Worm (Caenorhabditis elegans) whole organism, midembryonic: Measurements from ENCODE around the gene hlb-1.
A peak's percentile ranks its signal among the peaks of the same experiment; 100 is the strongest.

Source experiments
- T22C8.4 ChIP-seq: fragments of 200-800 bp; sonication (Bioruptor generic); IDR thresholded peaks from 2 replicates; pipeline ENCODE4 v1.3.6; 2022; ENCODE audit warnings: missing genetic modification characterization, missing compliant biosample characterization
- cog-1 ChIP-seq: sonication (generic microtip); optimal IDR thresholded peaks from 2 replicates; lab custom pipeline; 2016; ENCODE audit warnings: missing genetic modification characterization, missing compliant biosample characterization
- flt-1 ChIP-seq: fragments of 200-800 bp; sonication (Bioruptor generic); IDR thresholded peaks from 2 replicates; pipeline ENCODE4 v1.3.6; 2022; ENCODE audit warnings: missing genetic modification characterization, missing compliant biosample characterization
- klf-2 ChIP-seq: fragments of 200-800 bp; sonication (Bioruptor generic); conservative IDR thresholded peaks from 2 replicates; pipeline ENCODE4 v1.3.6; 2022; ENCODE audit warnings: missing genetic modification reagents, missing genetic modification characterization, missing compliant biosample characterization
- med-1 ChIP-seq: sonication (generic microtip); optimal IDR thresholded peaks from 2 replicates; lab custom pipeline; 2017; ENCODE audit warnings: missing genetic modification characterization, mild to moderate bottlenecking, missing compliant biosample characterization, antibody characterized with exemption, missing genetic modification reagents; ENCODE audit not compliant: insufficient read depth
- ref-1 ChIP-seq: fragments of 200-800 bp; sonication (Bioruptor generic); conservative IDR thresholded peaks from 2 replicates; pipeline ENCODE4 v1.3.6; 2022; ENCODE audit warnings: missing genetic modification reagents, missing genetic modification characterization, missing compliant biosample characterization
- tab-1 ChIP-seq: fragments of 200-800 bp; sonication (Bioruptor generic); IDR thresholded peaks from 2 replicates; pipeline ENCODE4 v1.3.6; 2022; ENCODE audit warnings: missing genetic modification characterization, missing compliant biosample characterization
- ztf-23 ChIP-seq: fragments of 200-800 bp; sonication (Bioruptor generic); IDR thresholded peaks from 2 replicates; pipeline ENCODE4 v1.3.6; 2022; ENCODE audit warnings: missing genetic modification reagents, missing genetic modification characterization, missing compliant biosample characterization
- ztf-29 ChIP-seq: fragments of 200-800 bp; sonication (Bioruptor generic); IDR thresholded peaks from 2 replicates; pipeline ENCODE4 v1.3.6; 2022; ENCODE audit warnings: missing genetic modification reagents, missing genetic modification characterization, missing compliant biosample characterization

Gene hlb-1

ce11 chrX:13882639-13883038 lies at the start of gene hlb-1:
hlb-1 (minus strand) TSS chrX:13882739.
- TF ChIP-seq med-1 (GFP tag; lab: Kevin White, UChicago) = no peak
- TF ChIP-seq ztf-23 (GFP tag; lab: Robert Waterston, UW) = 0 out of 2 replicates have a peak, but pooled peaks have one; percentile 23
- no peak for TF ChIP-seq flt-1 (GFP tag; lab: Robert Waterston, UW)

ce11 chrX:13929534-13929933 lies 47.0 kb upstream of the hlb-1 start, which contains the start of gene meg-1:
meg-1 (minus strand) TSS chrX:13929634.
- TF ChIP-seq ztf-23 (GFP tag; lab: Robert Waterston, UW) = no peak
- TF ChIP-seq ztf-29 (GFP tag; lab: Robert Waterston, UW) = no peak

- TF ChIP-seq ref-1 (GFP tag; lab: Robert Waterston, UW) = no peak
- TF ChIP-seq flt-1 (GFP tag; lab: Robert Waterston, UW) = no peak
Observed at ce11 chrX:13928532-13928931, 46.0 kb upstream of the hlb-1 start.

- TF ChIP-seq ztf-23 (GFP tag; lab: Robert Waterston, UW) (no peak), klf-2 (GFP tag; lab: Robert Waterston, UW) (no peak), cog-1 (tag; lab: Kevin White, UChicago) (no peak), flt-1 (GFP tag; lab: Robert Waterston, UW) (no peak), med-1 (GFP tag; lab: Kevin White, UChicago) (no peak), ztf-29 (GFP tag; lab: Robert Waterston, UW) (no peak), tab-1 (no peak), T22C8.4 (GFP tag; lab: Robert Waterston, UW) (no peak), ref-1 (GFP tag; lab: Robert Waterston, UW) (no peak)
Observed at ce11 chrX:13926029-13926428, 43.5 kb upstream of the hlb-1 start, which contains the start of gene meg-2. meg-2 (minus strand) TSS chrX:13926129.

ce11 chrX:13920374-13920986 lies 37.9 kb upstream of the hlb-1 start:
- TF ChIP-seq tab-1 = no peak
- 0 out of 2 replicates have a peak, but pooled peaks have one; percentile 9 for TF ChIP-seq ztf-29 (GFP tag; lab: Robert Waterston, UW)
- no peak for TF ChIP-seq cog-1 (tag; lab: Kevin White, UChicago)
- no peak for TF ChIP-seq T22C8.4 (GFP tag; lab: Robert Waterston, UW)
- no peak for TF ChIP-seq flt-1 (GFP tag; lab: Robert Waterston, UW)
- TF ChIP-seq klf-2 (GFP tag; lab: Robert Waterston, UW) = no peak

ce11 chrX:13918143-13918542 lies 35.6 kb upstream of the hlb-1 start:
- TF ChIP-seq tab-1 (no peak), ref-1 (GFP tag; lab: Robert Waterston, UW) (no peak), klf-2 (GFP tag; lab: Robert Waterston, UW) (no peak), cog-1 (tag; lab: Kevin White, UChicago) (no peak), ztf-29 (GFP tag; lab: Robert Waterston, UW) (no peak), med-1 (GFP tag; lab: Kevin White, UChicago) (no peak), ztf-23 (GFP tag; lab: Robert Waterston, UW) (no peak), flt-1 (GFP tag; lab: Robert Waterston, UW) (no peak), T22C8.4 (GFP tag; lab: Robert Waterston, UW) (no peak)

ce11 chrX:13917121-13917755 lies 34.7 kb upstream of the hlb-1 start, which contains the start of gene ekl-5:
ekl-5 (minus strand) TSS chrX:13917171.
- TF ChIP-seq T22C8.4 (GFP tag; lab: Robert Waterston, UW) (peak; percentile 82), klf-2 (GFP tag; lab: Robert Waterston, UW) (no peak), cog-1 (tag; lab: Kevin White, UChicago) (peak; percentile 34)

- TF ChIP-seq flt-1 (GFP tag; lab: Robert Waterston, UW) = no peak
- TF ChIP-seq cog-1 (tag; lab: Kevin White, UChicago) = no peak
Observed at ce11 chrX:13914289-13914688, 31.8 kb upstream of the hlb-1 start, which contains the start of gene Y26E6A.2. Y26E6A.2 (minus strand) TSS chrX:13914389.

- TF ChIP-seq ztf-23 (GFP tag; lab: Robert Waterston, UW) = no peak
- TF ChIP-seq ref-1 (GFP tag; lab: Robert Waterston, UW) = no peak
- TF ChIP-seq med-1 (GFP tag; lab: Kevin White, UChicago) = no peak
- no peak for TF ChIP-seq klf-2 (GFP tag; lab: Robert Waterston, UW)
- no peak for TF ChIP-seq cog-1 (tag; lab: Kevin White, UChicago)
- TF ChIP-seq flt-1 (GFP tag; lab: Robert Waterston, UW) = no peak
- no peak for TF ChIP-seq tab-1
- TF ChIP-seq ztf-29 (GFP tag; lab: Robert Waterston, UW) = no peak
- TF ChIP-seq T22C8.4 (GFP tag; lab: Robert Waterston, UW) = no peak
Observed at ce11 chrX:13913641-13914040, 31.1 kb upstream of the hlb-1 start.

ce11 chrX:13909850-13910249 lies 27.3 kb upstream of the hlb-1 start, which contains the start of gene Y26E6A.3:
Y26E6A.3 (minus strand) TSS chrX:13909950.
- TF ChIP-seq flt-1 (GFP tag; lab: Robert Waterston, UW) (no peak), tab-1 (no peak), T22C8.4 (GFP tag; lab: Robert Waterston, UW) (no peak), ref-1 (GFP tag; lab: Robert Waterston, UW) (no peak), ztf-29 (GFP tag; lab: Robert Waterston, UW) (no peak)
